Worm (Caenorhabditis elegans): ENCODE data around the gene Y60A9.3.

DNA sequence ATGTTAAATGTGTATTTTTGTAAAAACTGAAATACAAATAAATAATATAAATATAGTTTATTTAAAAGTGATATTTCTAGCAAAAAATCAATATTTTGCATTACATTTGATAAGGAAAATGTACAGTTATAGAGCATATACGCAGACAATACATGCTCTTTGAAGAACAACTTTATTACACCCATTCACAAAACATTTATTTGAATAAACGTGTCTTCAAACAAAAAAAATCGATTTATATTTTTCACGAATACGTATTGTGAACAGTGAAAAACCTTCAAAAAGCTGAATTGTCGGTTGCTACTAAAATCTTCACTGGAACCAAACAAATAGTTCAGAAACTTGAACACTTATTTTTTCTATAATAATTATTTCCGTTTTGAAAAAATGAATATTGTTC, 35.5 kb upstream of the Y60A9.3 start, which contains the start of gene K04G11.3:
- TF ChIP-seq R02D3.7 (tag; optimal IDR thresholded peaks at IDR 0.05) (no peak), mxl-3 (GFP tag; optimal IDR thresholded peaks at IDR 0.05) (no peak), pqm-1 (tag; optimal IDR thresholded peaks at IDR 0.05) (no peak), mxl-2 (GFP tag; conservative IDR thresholded peaks at IDR 0.05) (no peak), unc-62 (GFP tag; optimal IDR thresholded peaks at IDR 0.05 in 1 of 2) (no peak), unc-62 (tag; optimal IDR thresholded peaks at IDR 0.05) (no peak), nhr-76 (tag; optimal IDR thresholded peaks at IDR 0.05) (no peak), ztf-11 (tag; optimal IDR thresholded peaks at IDR 0.05) (no peak), snpc-1.2 (GFP tag; IDR thresholded peaks at IDR 0.05) (no peak)
